Fruit fly (Drosophila melanogaster): Measurements from ENCODE around the gene CG16762.

dm6 chr3L:2427151-2427550 is 48.3 kb downstream of the CG16762 start:
- no peak for TF ChIP-seq psq (optimal IDR thresholded peaks at IDR 0.05)
- no peak for TF ChIP-seq pan (optimal IDR thresholded peaks at IDR 0.05)
- TF ChIP-seq Dll (optimal IDR thresholded peaks at IDR 0.05), result no peak
- no peak for TF ChIP-seq CG8478 (optimal IDR thresholded peaks at IDR 0.05)
